Fruit fly (Drosophila melanogaster): ENCODE data around the gene Hr38.
A peak's percentile ranks its signal among the peaks of the same experiment; 100 is the strongest.

Hr38 gene

dm6 chr2L:20734066-20734686 is 19.8 kb upstream of the Hr38 start, which contains the start of gene TM9SF2:
TM9SF2 (minus strand) TSS chr2L:20734309.
- TF ChIP-seq CG14711 (tag; optimal IDR thresholded peaks at IDR 0.05) (peak; percentile 6), tj (GFP tag; optimal IDR thresholded peaks at IDR 0.05) (peak; percentile 96), Clk (GFP tag; optimal IDR thresholded peaks at IDR 0.05) (no peak), Hr96 (GFP tag; optimal IDR thresholded peaks at IDR 0.05) (no peak), Mnt (GFP tag; optimal IDR thresholded peaks at IDR 0.05) (peak; percentile 35), CG7045 (GFP tag; optimal IDR thresholded peaks at IDR 0.05) (peak; percentile 37), CG5204 (GFP tag; optimal IDR thresholded peaks at IDR 0.05) (peak; percentile 51), CG11617 (GFP tag; optimal IDR thresholded peaks at IDR 0.05) (peak; percentile 6), ovo (GFP tag; optimal IDR thresholded peaks at IDR 0.05) (no peak), cnc (optimal IDR thresholded peaks at IDR 0.05) (no peak), pad (GFP tag; optimal IDR thresholded peaks at IDR 0.05) (peak; percentile 13), CG33017 (tag; optimal IDR thresholded peaks at IDR 0.05) (no peak), cic (GFP tag; optimal IDR thresholded peaks at IDR 0.05) (no peak), CG1620 (GFP tag; optimal IDR thresholded peaks at IDR 0.05) (peak; percentile 45), CG7101 (tag; optimal IDR thresholded peaks at IDR 0.05) (peak; percentile 34), CG12768 (GFP tag; optimal IDR thresholded peaks at IDR 0.05) (peak; percentile 34), Crg-1 (GFP tag; optimal IDR thresholded peaks at IDR 0.05) (no peak), bab1 (GFP tag; optimal IDR thresholded peaks at IDR 0.05) (no peak), toe (GFP tag; optimal IDR thresholded peaks at IDR 0.05) (peak; percentile 55), kay (GFP tag; ENCODE audit: borderline replicate concordance) (no peak)

- no peak for TF ChIP-seq cnc (optimal IDR thresholded peaks at IDR 0.05)
These were observed 18.6 kb upstream of the Hr38 start for dm6 chr2L:20733025-20733424.

- TF ChIP-seq CG11617 (GFP tag; optimal IDR thresholded peaks at IDR 0.05) (no peak), CG7101 (tag; optimal IDR thresholded peaks at IDR 0.05) (no peak), CG33017 (tag; optimal IDR thresholded peaks at IDR 0.05) (no peak), toe (GFP tag; optimal IDR thresholded peaks at IDR 0.05) (no peak), ovo (GFP tag; optimal IDR thresholded peaks at IDR 0.05) (no peak), CG7045 (GFP tag; optimal IDR thresholded peaks at IDR 0.05) (no peak), kay (GFP tag; ENCODE audit: borderline replicate concordance) (no peak), Crg-1 (GFP tag; optimal IDR thresholded peaks at IDR 0.05) (no peak), Hr96 (GFP tag; optimal IDR thresholded peaks at IDR 0.05) (no peak), cic (GFP tag; optimal IDR thresholded peaks at IDR 0.05) (no peak), tj (GFP tag; optimal IDR thresholded peaks at IDR 0.05) (no peak), CG14711 (tag; optimal IDR thresholded peaks at IDR 0.05) (no peak), Mnt (GFP tag; optimal IDR thresholded peaks at IDR 0.05) (no peak), bab1 (GFP tag; optimal IDR thresholded peaks at IDR 0.05) (no peak), CG12768 (GFP tag; optimal IDR thresholded peaks at IDR 0.05) (no peak), cnc (optimal IDR thresholded peaks at IDR 0.05) (no peak)
These were observed 15.8 kb upstream of the Hr38 start, which contains the start of gene CarT for dm6 chr2L:20730182-20730581. CarT (minus strand) TSS chr2L:20730282.

- TF ChIP-seq CG1620 (GFP tag; optimal IDR thresholded peaks at IDR 0.05) (no peak), tj (GFP tag; optimal IDR thresholded peaks at IDR 0.05) (no peak), CG11617 (GFP tag; optimal IDR thresholded peaks at IDR 0.05) (no peak), CG7101 (tag; optimal IDR thresholded peaks at IDR 0.05) (no peak), ovo (GFP tag; optimal IDR thresholded peaks at IDR 0.05) (no peak), Crg-1 (GFP tag; optimal IDR thresholded peaks at IDR 0.05) (no peak), Hr96 (GFP tag; optimal IDR thresholded peaks at IDR 0.05) (no peak), CG7045 (GFP tag; optimal IDR thresholded peaks at IDR 0.05) (no peak), CG12768 (GFP tag; optimal IDR thresholded peaks at IDR 0.05) (no peak), CG33017 (tag; optimal IDR thresholded peaks at IDR 0.05) (no peak), Clk (GFP tag; optimal IDR thresholded peaks at IDR 0.05) (no peak), toe (GFP tag; optimal IDR thresholded peaks at IDR 0.05) (no peak), bab1 (GFP tag; optimal IDR thresholded peaks at IDR 0.05) (no peak), kay (GFP tag; ENCODE audit: borderline replicate concordance) (no peak), CG5204 (GFP tag; optimal IDR thresholded peaks at IDR 0.05) (no peak), Mnt (GFP tag; optimal IDR thresholded peaks at IDR 0.05) (no peak), cnc (optimal IDR thresholded peaks at IDR 0.05) (no peak)
These were observed 12.1 kb upstream of the Hr38 start, which contains the start of gene CG9316 for dm6 chr2L:20726451-20726850. CG9316 (minus strand) TSS chr2L:20726551.

- TF ChIP-seq pad (GFP tag; optimal IDR thresholded peaks at IDR 0.05) (no peak), cic (GFP tag; optimal IDR thresholded peaks at IDR 0.05) (no peak), CG7101 (tag; optimal IDR thresholded peaks at IDR 0.05) (no peak), CG5204 (GFP tag; optimal IDR thresholded peaks at IDR 0.05) (no peak), Clk (GFP tag; optimal IDR thresholded peaks at IDR 0.05) (no peak), Mnt (GFP tag; optimal IDR thresholded peaks at IDR 0.05) (no peak), kay (GFP tag; ENCODE audit: borderline replicate concordance) (no peak), tj (GFP tag; optimal IDR thresholded peaks at IDR 0.05) (no peak), Hr96 (GFP tag; optimal IDR thresholded peaks at IDR 0.05) (no peak), CG11617 (GFP tag; optimal IDR thresholded peaks at IDR 0.05) (no peak), CG14711 (tag; optimal IDR thresholded peaks at IDR 0.05) (no peak), bab1 (GFP tag; optimal IDR thresholded peaks at IDR 0.05) (no peak), CG1620 (GFP tag; optimal IDR thresholded peaks at IDR 0.05) (no peak), ovo (GFP tag; optimal IDR thresholded peaks at IDR 0.05) (no peak), CG33017 (tag; optimal IDR thresholded peaks at IDR 0.05) (no peak), CG12768 (GFP tag; optimal IDR thresholded peaks at IDR 0.05) (no peak), toe (GFP tag; optimal IDR thresholded peaks at IDR 0.05) (no peak), CG7045 (GFP tag; optimal IDR thresholded peaks at IDR 0.05) (no peak)
These were observed 9.6 kb upstream of the Hr38 start for dm6 chr2L:20724024-20724423.

dm6 chr2L:20721456-20721855 is 7.1 kb upstream of the Hr38 start:
- no peak for TF ChIP-seq cnc (optimal IDR thresholded peaks at IDR 0.05)
- no peak for TF ChIP-seq CG5204 (GFP tag; optimal IDR thresholded peaks at IDR 0.05)
- no peak for TF ChIP-seq cic (GFP tag; optimal IDR thresholded peaks at IDR 0.05)
- no peak for TF ChIP-seq Hr96 (GFP tag; optimal IDR thresholded peaks at IDR 0.05)
- TF ChIP-seq Clk (GFP tag; optimal IDR thresholded peaks at IDR 0.05): no peak
- no peak for TF ChIP-seq CG12768 (GFP tag; optimal IDR thresholded peaks at IDR 0.05)
- no peak for TF ChIP-seq bab1 (GFP tag; optimal IDR thresholded peaks at IDR 0.05)
- no peak for TF ChIP-seq CG7045 (GFP tag; optimal IDR thresholded peaks at IDR 0.05)

All from whole organism, adult.